Fruit fly (Drosophila melanogaster): Measurements from ENCODE around the gene Cpr72Ec.

The Cpr72Ec gene

dm6 chr3L:16408609-16409439 is 41.7 kb upstream of the Cpr72Ec start (continued):
- TF ChIP-seq CG4854 (GFP tag; optimal IDR thresholded peaks at IDR 0.05) (peak; percentile 6), onecut (GFP tag; IDR thresholded peaks at IDR 0.05) (peak; percentile 43; the same call in 1 of the 2 replicates), peb (GFP tag; IDR thresholded peaks at IDR 0.05) (0 out of 2 replicates have a peak, but pooled peaks have one; percentile 19), CG9727 (GFP tag; optimal IDR thresholded peaks at IDR 0.05) (peak; percentile 89), CG10267 (tag; optimal IDR thresholded peaks at IDR 0.05) (no peak), pita (GFP tag; optimal IDR thresholded peaks at IDR 0.05) (no peak), CG10147 (GFP tag; optimal IDR thresholded peaks at IDR 0.05) (no peak), TFAM (GFP tag; optimal IDR thresholded peaks at IDR 0.05) (no peak), dysf (GFP tag; IDR thresholded peaks at IDR 0.05) (no peak), croc (GFP tag; conservative IDR thresholded peaks at IDR 0.05) (no peak), CG12299 (tag; optimal IDR thresholded peaks at IDR 0.05) (no peak), CG31224 (GFP tag; IDR thresholded peaks at IDR 0.05) (no peak), p53 (GFP tag; optimal IDR thresholded peaks at IDR 0.05) (no peak), ham (GFP tag; IDR thresholded peaks at IDR 0.05) (no peak), ase (GFP tag; IDR thresholded peaks at IDR 0.05) (no peak), CG9817 (tag; optimal IDR thresholded peaks at IDR 0.05) (no peak), exex (tag; optimal IDR thresholded peaks at IDR 0.05) (no peak), al (GFP tag; IDR thresholded peaks at IDR 0.05) (no peak), CG10462 (GFP tag; optimal IDR thresholded peaks at IDR 0.05) (peak; percentile 25), chif (GFP tag; optimal IDR thresholded peaks at IDR 0.05) (peak; percentile 29 to 62), CG1602 (GFP tag; optimal IDR thresholded peaks at IDR 0.05) (peak; percentile 3), gcm2 (GFP tag; optimal IDR thresholded peaks at IDR 0.05) (no peak), knrl (GFP tag; IDR thresholded peaks at IDR 0.05; ENCODE audit: partially characterized antibody) (no peak), crp (GFP tag; optimal IDR thresholded peaks at IDR 0.05) (no peak), NC2α (GFP tag; optimal IDR thresholded peaks at IDR 0.05) (peak; percentile 39), Nf-YA (GFP tag; IDR thresholded peaks at IDR 0.05) (no peak), ara (GFP tag; IDR thresholded peaks at IDR 0.05) (peak; percentile 41; the same call in 1 of the 2 replicates), CG17328 (GFP tag; IDR thresholded peaks at IDR 0.05) (0 out of 2 replicates have a peak, but pooled peaks have one; percentile 27), fd96Cb (tag; optimal IDR thresholded peaks at IDR 0.05) (peak; percentile 6), CG6175 (GFP tag; IDR thresholded peaks at IDR 0.05) (no peak), CG17385 (GFP tag; optimal IDR thresholded peaks at IDR 0.05) (peak; percentile 88), wek (GFP tag; optimal IDR thresholded peaks at IDR 0.05) (peak; percentile 56), CG11504 (tag; optimal IDR thresholded peaks at IDR 0.05) (peak; percentile 2), sima (GFP tag; optimal IDR thresholded peaks at IDR 0.05) (no peak), CG8290 (GFP tag; optimal IDR thresholded peaks at IDR 0.05) (peak; percentile 65), CG8290 (tag; optimal IDR thresholded peaks at IDR 0.05) (peak in 1 of 2 experiments; percentile 80), CG16815 (GFP tag; optimal IDR thresholded peaks at IDR 0.05) (peak; percentile 14), phol (tag; optimal IDR thresholded peaks at IDR 0.05) (peak; percentile 1), corto (GFP tag; optimal IDR thresholded peaks at IDR 0.05) (no peak), CG13894 (tag; optimal IDR thresholded peaks at IDR 0.05) (no peak), hkb (optimal IDR thresholded peaks at IDR 0.05) (no peak), hkb (GFP tag; IDR thresholded peaks at IDR 0.05) (no peak), HLH54F (GFP tag; optimal IDR thresholded peaks at IDR 0.05) (no peak), lola (GFP tag; optimal IDR thresholded peaks at IDR 0.05) (peak in 1 of 3 experiments; percentile 64), org-1 (GFP tag; optimal IDR thresholded peaks at IDR 0.05) (peak; percentile 70), Bgb (GFP tag; IDR thresholded peaks at IDR 0.05; ENCODE audit: partially characterized antibody) (no peak), CG15479 (GFP tag; optimal IDR thresholded peaks at IDR 0.05) (peak; percentile 89), danr (GFP tag; IDR thresholded peaks at IDR 0.05) (no peak), Six4 (GFP tag; optimal IDR thresholded peaks at IDR 0.05) (no peak)
